Worm (Caenorhabditis elegans) whole organism, early embryonic: ENCODE results near the gene M01B2.10.

Source experiments
- ama-1 ChIP-seq: fragments of 150-350 bp; optimal IDR thresholded peaks from 2 replicates; lab custom pipeline; 2014
- ets-7 ChIP-seq: sonication (generic microtip); optimal IDR thresholded peaks from 2 replicates; lab custom pipeline; 2016; ENCODE audit warnings: missing genotype, missing genetic modification characterization, missing compliant biosample characterization
- flt-1 ChIP-seq: fragments of 200-800 bp; sonication (Bioruptor generic); IDR thresholded peaks from 2 replicates; pipeline ENCODE4 v1.3.6; 2022; ENCODE audit warnings: missing genetic modification characterization, missing compliant biosample characterization
- hmbx-1 ChIP-seq: sonication (generic microtip); optimal IDR thresholded peaks from 2 replicates; lab custom pipeline; 2016; ENCODE audit warnings: mild to moderate bottlenecking, missing genetic modification characterization, missing compliant biosample characterization
- hmg-4 ChIP-seq: fragments of 200-800 bp; sonication (Bioruptor generic); optimal IDR thresholded peaks from 2 replicates; lab custom pipeline; 2018; ENCODE audit warnings: mild to moderate bottlenecking, missing genetic modification characterization, missing compliant biosample characterization
- hnd-1 ChIP-seq: sonication (generic microtip); optimal IDR thresholded peaks from 2 replicates; lab custom pipeline; 2016; ENCODE audit warnings: missing genetic modification characterization, missing compliant biosample characterization
- sea-1 ChIP-seq: fragments of 200-800 bp; sonication (Bioruptor generic); conservative IDR thresholded peaks from 2 replicates; pipeline ENCODE4 v1.3.6; 2022; ENCODE audit warnings: missing genetic modification characterization, missing compliant biosample characterization
- tra-4 ChIP-seq: sonication (generic microtip); optimal IDR thresholded peaks from 2 replicates; lab custom pipeline; 2017; ENCODE audit warnings: missing genetic modification characterization, missing compliant biosample characterization

ce11 chrV:15244456-15244855, 17.8 kb downstream of the M01B2.10 start, which contains the start of gene kin-30:
- no peak for TF ChIP-seq hmbx-1
- no peak for TF ChIP-seq ama-1 (lab: Kevin White, UChicago)
- no peak for TF ChIP-seq ets-7 (tag; lab: Kevin White, UChicago)
- no peak for TF ChIP-seq sea-1 (GFP tag; lab: Robert Waterston, UW)
- no peak for TF ChIP-seq tra-4
- no peak for TF ChIP-seq hnd-1 (tag; lab: Kevin White, UChicago)
- TF ChIP-seq flt-1 = no peak
- TF ChIP-seq hmg-4 (GFP tag; lab: Kevin White, UChicago) = no peak
